Worm (Caenorhabditis elegans): ENCODE results near the gene clec-137.

DNA sequence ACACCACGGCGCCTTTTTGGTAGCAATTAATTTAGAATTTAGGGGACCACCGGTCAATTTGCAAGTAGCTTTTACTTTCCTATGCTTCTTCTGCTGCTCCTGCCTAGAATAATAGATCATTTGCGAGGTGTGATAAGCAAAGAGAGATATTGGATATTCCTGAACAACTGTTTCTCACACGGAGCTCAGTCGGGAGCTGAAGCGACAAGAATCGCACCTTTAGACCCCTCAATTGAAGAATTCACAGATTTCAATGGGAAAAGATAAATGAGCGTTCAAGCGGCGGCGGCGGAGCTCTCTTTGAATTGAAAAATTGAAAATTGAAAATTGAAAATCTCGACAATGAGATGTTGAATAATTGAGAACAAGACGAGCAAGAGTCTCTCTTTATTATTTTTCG is 45.3 kb downstream of the clec-137 start:
- TF ChIP-seq dpff-1 (tag; optimal IDR thresholded peaks at IDR 0.05) = no peak
- no peak for TF ChIP-seq mxl-1 (tag; optimal IDR thresholded peaks at IDR 0.05)
- TF ChIP-seq aptf-2 (GFP tag; conservative IDR thresholded peaks at IDR 0.05) = no peak
- no peak for TF ChIP-seq B0035.1 (tag; optimal IDR thresholded peaks at IDR 0.05)
- no peak for TF ChIP-seq hmg-20 (GFP tag; IDR thresholded peaks at IDR 0.05)
- no peak for TF ChIP-seq madf-10 (tag; optimal IDR thresholded peaks at IDR 0.05)
- no peak for TF ChIP-seq nhr-80 (tag; optimal IDR thresholded peaks at IDR 0.05)
- TF ChIP-seq lag-1 (GFP tag; IDR thresholded peaks at IDR 0.05) = no peak
